Fruit fly (Drosophila melanogaster) whole organism, embryonic: ENCODE results near the gene CG13876.

Source experiments
- BtbVII ChIP-seq: fragments of 200-800 bp; sonication (Bioruptor generic); optimal IDR thresholded peaks from 3 replicates; lab custom pipeline; 2017; ENCODE audit warnings: missing biosample characterization, mild to moderate bottlenecking, missing genetic modification characterization
- CG10431 ChIP-seq: fragments of 200-800 bp; sonication (Bioruptor generic); optimal IDR thresholded peaks from 3 replicates; lab custom pipeline; 2018; ENCODE audit warnings: missing biosample characterization, mild to moderate bottlenecking, missing genetic modification characterization
- CG10565 ChIP-seq: fragments of 200-800 bp; sonication (Bioruptor generic); optimal IDR thresholded peaks from 3 replicates; lab custom pipeline; 2016; ENCODE audit warnings: missing biosample characterization, mild to moderate bottlenecking, missing genetic modification characterization
- CG10959 ChIP-seq: fragments of 200-800 bp; sonication (Bioruptor generic); IDR thresholded peaks from 2 replicates; pipeline ENCODE4 v1.3.6; 2022; ENCODE audit warnings: missing biosample characterization, missing genetic modification characterization
- CG12769 ChIP-seq: fragments of 200-800 bp; sonication (Bioruptor generic); optimal IDR thresholded peaks from 2 replicates; lab custom pipeline; 2019; ENCODE audit warnings: missing biosample characterization, mild to moderate bottlenecking, missing genetic modification characterization, moderate library complexity
- CG13287 ChIP-seq: fragments of 200-800 bp; sonication (Bioruptor generic); IDR thresholded peaks from 2 replicates; pipeline ENCODE4 v1.3.6; 2022; ENCODE audit warnings: missing biosample characterization, missing genetic modification characterization; ENCODE audit not compliant: partially characterized antibody
- CG15011 ChIP-seq: fragments of 200-800 bp; sonication (Bioruptor generic); optimal IDR thresholded peaks from 3 replicates; lab custom pipeline; 2018; ENCODE audit warnings: missing biosample characterization, mild to moderate bottlenecking, missing genetic modification characterization
- CG16779 ChIP-seq: fragments of 200-800 bp; sonication (Bioruptor generic); IDR thresholded peaks from 2 replicates; pipeline ENCODE4 v1.3.6; 2022; ENCODE audit warnings: missing biosample characterization, missing genetic modification characterization
- CG1832 ChIP-seq: fragments of 200-800 bp; sonication (Bioruptor generic); optimal IDR thresholded peaks from 2 replicates; lab custom pipeline; 2017; ENCODE audit warnings: missing biosample characterization, mild to moderate bottlenecking, missing genetic modification characterization, inconsistent platforms
- CG2199 ChIP-seq: fragments of 200-800 bp; sonication (Bioruptor generic); IDR thresholded peaks from 3 replicates; pipeline ENCODE4 v1.3.6; 2022; ENCODE audit warnings: missing biosample characterization, missing genetic modification characterization
- CG2202 ChIP-seq: fragments of 200-800 bp; sonication (Bioruptor generic); optimal IDR thresholded peaks from 2 replicates; lab custom pipeline; 2018; ENCODE audit warnings: missing biosample characterization, mild to moderate bottlenecking, missing genetic modification characterization
- CG30020 ChIP-seq: fragments of 200-800 bp; optimal IDR thresholded peaks from 2 replicates; lab custom pipeline; 2019; ENCODE audit warnings: missing biosample characterization, mild to moderate bottlenecking, missing genetic modification characterization, moderate library complexity
- CG3065 ChIP-seq: fragments of 200-800 bp; sonication (Bioruptor generic); optimal IDR thresholded peaks from 2 replicates; lab custom pipeline; 2016; ENCODE audit warnings: missing biosample characterization, missing genetic modification characterization
- CG31365 ChIP-seq: fragments of 200-800 bp; sonication (Bioruptor generic); optimal IDR thresholded peaks from 2 replicates; lab custom pipeline; 2018; ENCODE audit warnings: missing biosample characterization, mild to moderate bottlenecking, missing genetic modification characterization
- CG34224 ChIP-seq: fragments of 200-800 bp; sonication (Bioruptor generic); IDR thresholded peaks from 3 replicates; pipeline ENCODE4 v1.3.6; 2022; ENCODE audit warnings: missing biosample characterization, missing genetic modification characterization; ENCODE audit not compliant: partially characterized antibody
- CG4360 ChIP-seq: fragments of 200-800 bp; sonication (Bioruptor generic); IDR thresholded peaks from 2 replicates; pipeline ENCODE4 v1.3.6; 2022; ENCODE audit warnings: missing biosample characterization, missing genetic modification characterization
- CG6689 ChIP-seq: fragments of 200-800 bp; sonication (Bioruptor generic); IDR thresholded peaks from 2 replicates; pipeline ENCODE4 v1.3.6; 2022; ENCODE audit warnings: missing biosample characterization, missing genetic modification characterization
- CG6765 ChIP-seq: fragments of 200-800 bp; sonication (Bioruptor generic); optimal IDR thresholded peaks from 3 replicates; lab custom pipeline; 2017; ENCODE audit warnings: missing biosample characterization, mild to moderate bottlenecking, missing genetic modification characterization
- CG7357 ChIP-seq: fragments of 200-800 bp; sonication (Bioruptor generic); IDR thresholded peaks from 3 replicates; pipeline ENCODE4 v1.3.6; 2022; ENCODE audit warnings: missing biosample characterization, missing genetic modification characterization
- Dip3 ChIP-seq: fragments of 200-800 bp; sonication (Bioruptor generic); optimal IDR thresholded peaks from 3 replicates; lab custom pipeline; 2016; ENCODE audit warnings: missing biosample characterization, missing genetic modification characterization
- ERR ChIP-seq: fragments of 200-800 bp; sonication (Bioruptor generic); optimal IDR thresholded peaks from 2 replicates; lab custom pipeline; 2016; ENCODE audit warnings: missing biosample characterization, missing genetic modification characterization
- Eip74EF ChIP-seq, 2 experiments: fragments of 200-800 bp in 1 of 2; fragments of >200 bp in 1 of 2; sonication (Bioruptor generic) in 1 of 2; optimal IDR thresholded peaks; 2 replicates each; lab custom pipeline; 2017 to 2019; ENCODE audit warnings: missing biosample characterization in 2 of 2, missing genetic modification characterization in 2 of 2, mild to moderate bottlenecking in 1 of 2, moderate library complexity in 1 of 2
- Ets65A ChIP-seq: fragments of 200-800 bp; sonication (Bioruptor generic); peaks from one replicate; lab custom pipeline; 2016; ENCODE audit warnings: missing biosample characterization, missing genetic modification characterization
- Kr ChIP-seq: fragments of 200-800 bp; sonication (Bioruptor generic); optimal IDR thresholded peaks from 2 replicates; lab custom pipeline; 2017; ENCODE audit warnings: missing biosample characterization, mild to moderate bottlenecking, missing genetic modification characterization
- NK7.1 ChIP-seq: fragments of 200-800 bp; sonication (Bioruptor generic); optimal IDR thresholded peaks from 3 replicates; lab custom pipeline; 2016; ENCODE audit warnings: missing biosample characterization, missing genetic modification characterization
- Spps ChIP-seq: fragments of 200-800 bp; sonication (Bioruptor generic); optimal IDR thresholded peaks from 2 replicates; lab custom pipeline; 2018; ENCODE audit warnings: missing biosample characterization, mild to moderate bottlenecking, missing genetic modification characterization
- Trl ChIP-seq, 3 experiments: fragments of >200 bp in 2 of 3; fragments of 200-800 bp in 1 of 3; sonication (Bioruptor generic) in 1 of 3; optimal IDR thresholded peaks; 2 replicates in 1 of 3; 3 replicates in 2 of 3; lab custom pipeline; 2016 to 2017; ENCODE audit warnings: missing biosample characterization in 1 of 3, missing genetic modification characterization in 1 of 3
- Xrp1 ChIP-seq: fragments of 200-800 bp; sonication (Bioruptor generic); IDR thresholded peaks from 2 replicates; pipeline ENCODE4 v1.3.6; 2022; ENCODE audit warnings: missing biosample characterization, missing genetic modification characterization
- bigmax ChIP-seq: fragments of 200-800 bp; sonication (Bioruptor generic); optimal IDR thresholded peaks from 2 replicates; lab custom pipeline; 2018; ENCODE audit warnings: missing biosample characterization, mild to moderate bottlenecking, missing genetic modification characterization
- cas ChIP-seq: fragments of 200-800 bp; sonication (Bioruptor generic); IDR thresholded peaks from 2 replicates; pipeline ENCODE4 v1.3.6; 2022; ENCODE audit warnings: missing biosample characterization, missing genetic modification characterization
- chinmo ChIP-seq: fragments of 200-800 bp; sonication (Bioruptor generic); IDR thresholded peaks from 4 replicates; pipeline ENCODE4 v1.3.6; 2022; ENCODE audit warnings: missing biosample characterization, missing genetic modification characterization; ENCODE audit not compliant: partially characterized antibody
- ci ChIP-seq: fragments of 200-800 bp; sonication (Bioruptor generic); IDR thresholded peaks from 3 replicates; pipeline ENCODE4 v1.3.6; 2022; ENCODE audit warnings: missing biosample characterization, missing genetic modification characterization
- dysf ChIP-seq: fragments of 200-800 bp; sonication (Bioruptor generic); IDR thresholded peaks from 3 replicates; pipeline ENCODE4 v1.3.6; 2022; ENCODE audit warnings: missing biosample characterization, missing genetic modification characterization
- fu2 ChIP-seq: fragments of 200-800 bp; sonication (Bioruptor generic); optimal IDR thresholded peaks from 2 replicates; lab custom pipeline; 2016; ENCODE audit warnings: missing biosample characterization, missing genetic modification characterization
- kay ChIP-seq: fragments of 200-800 bp; sonication (Bioruptor generic); optimal IDR thresholded peaks from 2 replicates; lab custom pipeline; 2016; ENCODE audit warnings: missing biosample characterization, missing genetic modification characterization
- lab ChIP-seq: fragments of 200-800 bp; sonication (Bioruptor generic); optimal IDR thresholded peaks from 3 replicates; lab custom pipeline; 2017; ENCODE audit warnings: missing biosample characterization, missing genetic modification characterization, mild to moderate bottlenecking, moderate library complexity, missing genetic modification reagents
- mld ChIP-seq: fragments of 200-800 bp; sonication (Bioruptor generic); IDR thresholded peaks from 3 replicates; pipeline ENCODE4 v1.3.6; 2022; ENCODE audit warnings: missing biosample characterization, missing genetic modification characterization; ENCODE audit not compliant: partially characterized antibody
- oc ChIP-seq: fragments of 200-800 bp; sonication (Bioruptor generic); optimal IDR thresholded peaks from 2 replicates; lab custom pipeline; 2018; ENCODE audit warnings: missing biosample characterization, mild to moderate bottlenecking, missing genetic modification characterization, moderate library complexity
- pfk ChIP-seq: fragments of 200-800 bp; sonication (Bioruptor generic); optimal IDR thresholded peaks from 2 replicates; lab custom pipeline; 2018; ENCODE audit warnings: missing biosample characterization, mild to moderate bottlenecking, missing genetic modification characterization, moderate library complexity
- prd ChIP-seq, 3 experiments: fragments of >200 bp in 2 of 3; fragments of 200-800 bp in 1 of 3; sonication (Bioruptor generic) in 1 of 3; optimal IDR thresholded peaks in 2 of 3; IDR thresholded peaks in 1 of 3; 2 replicates in 2 of 3; 3 replicates in 1 of 3; pipeline versions ENCODE4 v1.3.6 to Lab custom; 2017 to 2022; ENCODE audit warnings: missing biosample characterization in 1 of 3, missing genetic modification characterization in 1 of 3
- pros ChIP-seq: fragments of 200-800 bp; sonication (Bioruptor generic); optimal IDR thresholded peaks from 3 replicates; lab custom pipeline; 2019; ENCODE audit warnings: missing biosample characterization, mild to moderate bottlenecking, missing genetic modification characterization, moderate library complexity
- repo ChIP-seq: fragments of 200-800 bp; sonication (Bioruptor generic); optimal IDR thresholded peaks from 2 replicates; lab custom pipeline; 2016; ENCODE audit warnings: missing biosample characterization, missing genetic modification characterization
- row ChIP-seq: fragments of 200-800 bp; sonication (Bioruptor generic); IDR thresholded peaks from 3 replicates; pipeline ENCODE4 v1.3.6; 2022; ENCODE audit warnings: missing biosample characterization, missing genetic modification characterization
- sens ChIP-seq: fragments of 200-800 bp; sonication (Bioruptor generic); peaks from one replicate; lab custom pipeline; 2016; ENCODE audit warnings: missing biosample characterization, missing genetic modification characterization
- twi ChIP-seq: fragments of 200-800 bp; optimal IDR thresholded peaks from 2 replicates; lab custom pipeline; 2019; ENCODE audit warnings: missing biosample characterization, mild to moderate bottlenecking, missing genetic modification characterization, moderate library complexity
- vvl ChIP-seq: fragments of 200-800 bp; sonication (Bioruptor generic); IDR thresholded peaks from 2 replicates; pipeline ENCODE4 v1.3.6; 2022; ENCODE audit warnings: missing biosample characterization, missing genetic modification characterization
- z ChIP-seq: fragments of 200-800 bp; sonication (Bioruptor generic); IDR thresholded peaks from 3 replicates; pipeline ENCODE4 v1.3.6; 2022; ENCODE audit warnings: missing biosample characterization, missing genetic modification characterization
- zfh1 ChIP-seq: fragments of 200-800 bp; sonication (Bioruptor generic); IDR thresholded peaks from 3 replicates; pipeline ENCODE4 v1.3.6; 2022; ENCODE audit warnings: missing biosample characterization, missing genetic modification characterization

CG13876 gene

dm6 chr3L:178913-179488 lies 26.9 kb upstream of the CG13876 start, which contains the start of gene Vdup1:
Gene Vdup1, minus strand, starts transcription at chr3L:178963.
- TF ChIP-seq CG34224 (GFP tag; lab: Robert Waterston, UW): no peak
- TF ChIP-seq Trl (optimal IDR thresholded peaks at IDR 0.05; lab: Kevin White, UChicago): no peak
- TF ChIP-seq Trl (GFP tag; optimal IDR thresholded peaks at IDR 0.05; lab: Kevin White, UChicago): no peak
- no peak for TF ChIP-seq CG6765 (GFP tag; lab: Kevin White, UChicago)
- TF ChIP-seq NK7.1 (GFP tag; lab: Kevin White, UChicago): no peak
- TF ChIP-seq vvl (GFP tag; lab: Robert Waterston, UW): peak; percentile 80
- TF ChIP-seq fu2 (GFP tag; lab: Kevin White, UChicago): no peak
- TF ChIP-seq bigmax: no peak
- no peak for TF ChIP-seq CG10565 (GFP tag; lab: Kevin White, UChicago)
- TF ChIP-seq BtbVII (GFP tag; lab: Kevin White, UChicago): no peak
- peak; percentile 62 for TF ChIP-seq Ets65A (GFP tag; lab: Kevin White, UChicago)
- no peak for TF ChIP-seq CG10959 (GFP tag; lab: Robert Waterston, UW)
- no peak for TF ChIP-seq CG30020
- no peak for TF ChIP-seq repo (GFP tag; lab: Kevin White, UChicago)
- TF ChIP-seq kay (GFP tag; lab: Kevin White, UChicago): no peak
- no peak for TF ChIP-seq CG2199 (GFP tag; lab: Robert Waterston, UW)
- no peak for TF ChIP-seq Xrp1 (GFP tag; lab: Robert Waterston, UW)
- no peak for TF ChIP-seq Eip74EF (GFP tag; optimal IDR thresholded peaks at IDR 0.05; lab: Kevin White, UChicago)
- TF ChIP-seq CG6689 (GFP tag; lab: Robert Waterston, UW): no peak
- TF ChIP-seq sens (GFP tag; lab: Kevin White, UChicago): peak; percentile 70
- TF ChIP-seq zfh1: no peak
- TF ChIP-seq dysf (GFP tag; lab: Robert Waterston, UW): no peak
- TF ChIP-seq CG1832 (GFP tag; lab: Kevin White, UChicago): no peak
- TF ChIP-seq Kr (GFP tag; lab: Kevin White, UChicago): no peak
- TF ChIP-seq CG31365 (tag; lab: Kevin White, UChicago): no peak

- TF ChIP-seq CG12769 (peak; percentile 77), Dip3 (GFP tag; lab: Kevin White, UChicago) (no peak), CG3065 (no peak), cas (GFP tag; lab: Robert Waterston, UW) (no peak), Spps (no peak), CG2202 (tag; lab: Kevin White, UChicago) (no peak), CG13287 (GFP tag; lab: Robert Waterston, UW) (peak; percentile 38), z (GFP tag; lab: Robert Waterston, UW) (peak; percentile 81), oc (peak; percentile 42), lab (GFP tag; lab: Kevin White, UChicago) (peak; percentile 28), pfk (GFP tag; lab: Kevin White, UChicago) (no peak), CG7357 (GFP tag; lab: Robert Waterston, UW) (no peak), prd (optimal IDR thresholded peaks at IDR 0.05; lab: Kevin White, UChicago) (no peak), prd (GFP tag; IDR thresholded peaks at IDR 0.05; lab: Robert Waterston, UW) (no peak), CG10431 (GFP tag; lab: Kevin White, UChicago) (no peak), CG4360 (GFP tag; lab: Robert Waterston, UW) (no peak), ERR (GFP tag; lab: Kevin White, UChicago) (no peak), mld (GFP tag; lab: Robert Waterston, UW) (no peak), pros (peak; percentile 84), CG16779 (GFP tag; lab: Robert Waterston, UW) (no peak), ci (GFP tag; lab: Robert Waterston, UW) (peak; percentile 51; the same call in 1 of the 3 replicates), twi (no peak), CG15011 (GFP tag; lab: Kevin White, UChicago) (no peak), chinmo (peak; percentile 78; the same call in 2 of the 4 replicates), row (0 out of 3 replicates have a peak, but pooled peaks have one; percentile 21)
These were observed 26.3 kb upstream of the CG13876 start, which contains the start of gene CG13875 for dm6 chr3L:179490-180261. Gene CG13875, plus strand, starts transcription at chr3L:179923.
